Worm (Caenorhabditis elegans): ENCODE measurements around the gene cnnm-2.

The cnnm-2 gene

DNA sequence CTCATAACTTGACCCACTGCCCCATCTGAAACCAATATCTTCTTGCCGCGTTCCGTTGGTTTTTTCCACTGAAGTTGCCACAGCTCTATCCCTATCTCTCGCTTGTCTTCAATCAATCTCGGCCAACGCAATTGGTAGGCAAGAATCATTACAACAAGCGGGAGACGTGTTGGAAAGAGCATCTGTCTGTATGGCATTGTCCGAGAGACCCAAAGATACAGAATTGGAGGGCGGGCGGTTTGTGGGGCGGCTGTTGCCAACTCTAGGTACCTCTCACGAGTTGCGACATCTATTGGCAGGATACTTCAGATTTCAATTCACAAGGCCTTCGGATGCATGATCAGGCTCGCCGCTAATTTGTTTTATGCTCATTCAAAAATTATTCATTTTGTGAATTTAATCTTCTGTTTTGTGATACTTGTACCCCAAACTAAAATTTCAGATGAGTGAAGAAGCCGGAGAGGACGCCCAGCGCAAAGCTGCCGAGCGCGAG, 22.8 kb upstream of the cnnm-2 start, which contains the start of gene unc-27:
Gene unc-27 (plus strand): TSS at position 443 of the 493 bp plus-strand sequence.
- TF ChIP-seq hlh-11 (tag; optimal IDR thresholded peaks at IDR 0.05): peak; percentile 39
- TF ChIP-seq daf-16 (GFP tag; optimal IDR thresholded peaks at IDR 0.05): peak in 1 of 2 experiments; percentile 49
- TF ChIP-seq daf-16 (tag; optimal IDR thresholded peaks at IDR 0.05): no peak
- TF ChIP-seq madf-5 (GFP tag; IDR thresholded peaks at IDR 0.05): no peak
- no peak for TF ChIP-seq nhr-111 (GFP tag; optimal IDR thresholded peaks at IDR 0.05)
- peak; percentile 4 for TF ChIP-seq mxl-3 (GFP tag; optimal IDR thresholded peaks at IDR 0.05)
- TF ChIP-seq egl-27 (tag; optimal IDR thresholded peaks at IDR 0.05): no peak

DNA sequence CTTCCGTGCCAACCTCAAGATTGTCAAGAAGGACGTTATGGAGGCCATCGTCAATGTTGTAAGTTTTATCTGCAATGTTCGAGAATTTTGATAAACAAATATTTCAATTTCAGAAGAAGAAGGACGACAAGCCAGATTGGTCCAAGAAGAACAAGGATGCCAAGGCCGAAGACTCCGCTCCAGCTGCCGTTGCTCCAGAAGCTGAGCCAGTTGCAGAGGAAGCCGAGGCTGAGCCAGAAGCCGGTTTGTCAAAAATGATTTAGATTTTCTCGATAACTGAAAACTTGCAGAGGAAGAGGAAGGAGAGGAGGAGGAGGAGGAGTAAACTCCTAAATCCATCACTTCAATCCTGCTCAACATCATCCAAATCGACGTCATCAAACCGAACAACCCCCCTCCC, 21.8 kb upstream of the cnnm-2 start:
- peak; percentile 52; the same call in 1 of the 2 replicates for TF ChIP-seq set-16 (GFP tag; IDR thresholded peaks at IDR 0.05)
- TF ChIP-seq unc-62 (GFP tag; optimal IDR thresholded peaks at IDR 0.05 in 1 of 2): peak in 1 of 2 experiments; percentile 46
- TF ChIP-seq unc-62 (tag; optimal IDR thresholded peaks at IDR 0.05): no peak
- TF ChIP-seq aha-1 (tag): peak; percentile 68
- TF ChIP-seq sdz-12 (GFP tag; optimal IDR thresholded peaks at IDR 0.05): no peak
- TF ChIP-seq zfp-3 (GFP tag; conservative IDR thresholded peaks at IDR 0.05): no peak
- no peak for TF ChIP-seq R02D3.7 (tag; optimal IDR thresholded peaks at IDR 0.05)
- no peak for TF ChIP-seq pqm-1 (tag; optimal IDR thresholded peaks at IDR 0.05)
- no peak for TF ChIP-seq lin-1 (GFP tag; IDR thresholded peaks at IDR 0.05)
- no peak for TF ChIP-seq fkh-10 (GFP tag; optimal IDR thresholded peaks at IDR 0.05)

DNA sequence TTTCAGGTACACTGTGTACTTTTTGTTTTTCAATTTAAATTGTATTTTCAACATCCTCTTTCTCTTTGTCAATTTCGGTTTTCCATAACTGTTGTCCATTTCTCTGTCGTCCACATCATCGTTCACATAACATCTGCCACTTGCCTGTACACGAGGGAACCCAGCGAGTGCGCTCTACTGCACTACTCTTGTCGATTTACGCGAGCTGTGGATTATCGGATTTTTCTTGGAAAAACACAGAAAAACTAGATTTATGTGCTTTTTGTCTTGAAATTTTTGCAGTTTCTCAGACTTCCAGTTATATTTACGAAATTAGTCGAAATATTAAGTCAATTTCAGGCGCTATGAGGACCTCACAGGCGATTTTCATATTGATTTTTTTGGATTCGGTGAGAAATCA, 20.1 kb upstream of the cnnm-2 start, which contains the start of gene chup-1:
Gene chup-1 (plus strand): TSS at position 340 of the 400 bp plus-strand sequence.
- TF ChIP-seq unc-62 (GFP tag; optimal IDR thresholded peaks at IDR 0.05 in 1 of 2) (peak in 1 of 2 experiments; percentile 46), unc-62 (tag; optimal IDR thresholded peaks at IDR 0.05) (no peak), nhr-11 (tag; optimal IDR thresholded peaks at IDR 0.05) (peak; percentile 28), hlh-30 (tag; optimal IDR thresholded peaks at IDR 0.05; ENCODE audit: insufficient read depth) (peak; percentile 60), mes-2 (tag; optimal IDR thresholded peaks at IDR 0.05; ENCODE audit: poor library complexity, severe bottlenecking) (peak; percentile 52), hlh-11 (tag; optimal IDR thresholded peaks at IDR 0.05) (peak; percentile 14), aha-1 (tag) (peak; percentile 97), snpc-4 (tag; optimal IDR thresholded peaks at IDR 0.05) (no peak), mxl-3 (GFP tag; optimal IDR thresholded peaks at IDR 0.05) (peak; percentile 46), lsy-2 (tag; optimal IDR thresholded peaks at IDR 0.05) (peak in 1 of 2 experiments; percentile 34), dmd-6 (GFP tag; IDR thresholded peaks at IDR 0.05) (0 out of 2 replicates have a peak, but pooled peaks have one; percentile 13), mdl-1 (tag; optimal IDR thresholded peaks at IDR 0.05) (peak in 1 of 2 experiments; percentile 63), F10B5.3 (tag; optimal IDR thresholded peaks at IDR 0.05) (no peak), zip-11 (GFP tag; IDR thresholded peaks at IDR 0.05) (no peak), F37D6.2 (tag; optimal IDR thresholded peaks at IDR 0.05) (no peak), daf-16 (GFP tag; optimal IDR thresholded peaks at IDR 0.05) (no peak), daf-16 (tag; optimal IDR thresholded peaks at IDR 0.05) (peak; percentile 51), nhr-6 (tag; optimal IDR thresholded peaks at IDR 0.05) (peak; percentile 1), attf-4 (tag; optimal IDR thresholded peaks at IDR 0.05) (no peak), R02D3.7 (tag; optimal IDR thresholded peaks at IDR 0.05) (peak; percentile 64), mep-1 (tag; optimal IDR thresholded peaks at IDR 0.05) (peak; percentile 47), nhr-28 (tag; optimal IDR thresholded peaks at IDR 0.05) (peak; percentile 54), lin-38 (GFP tag; IDR thresholded peaks at IDR 0.05) (peak; percentile 77)

DNA sequence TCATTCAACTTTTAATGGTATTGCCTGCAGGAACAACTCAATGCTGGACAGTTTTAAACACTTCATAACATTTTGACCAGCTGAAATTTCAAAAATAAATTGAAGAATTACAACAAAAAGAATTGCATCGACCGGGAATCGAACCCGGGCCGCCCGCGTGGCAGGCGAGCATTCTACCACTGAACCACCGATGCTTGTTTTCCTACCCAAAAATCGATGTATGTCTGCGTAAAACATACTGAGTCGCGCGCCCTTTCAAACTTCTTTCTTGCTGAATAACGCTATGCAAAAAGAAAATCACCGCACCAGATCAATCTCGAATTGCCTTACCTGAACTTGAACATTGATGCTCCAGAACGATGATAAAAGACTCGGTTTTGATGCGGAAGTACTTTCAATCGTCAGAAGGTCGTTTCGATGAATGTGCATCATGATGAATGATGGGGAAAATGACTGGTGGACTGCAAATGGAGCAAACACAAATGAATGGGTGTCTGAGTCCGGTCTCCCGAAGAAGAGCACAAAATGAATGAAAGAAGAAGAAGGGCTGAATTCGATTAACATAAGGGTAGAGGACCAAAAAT, 15.1 kb upstream of the cnnm-2 start, which contains the start of gene R04E5.7:
Gene R04E5.7 (minus strand): TSS at position 564 of the 584 bp plus-strand sequence.
- no peak for TF ChIP-seq Y105C5A.15 (GFP tag; IDR thresholded peaks at IDR 0.05)
- no peak for TF ChIP-seq dmd-9 (GFP tag; IDR thresholded peaks at IDR 0.05)
- peak; percentile 57 for TF ChIP-seq dmd-6 (GFP tag; IDR thresholded peaks at IDR 0.05)
- TF ChIP-seq nhr-48 (tag; optimal IDR thresholded peaks at IDR 0.05): no peak
- TF ChIP-seq unc-130 (GFP tag; optimal IDR thresholded peaks at IDR 0.05): no peak
- peak; percentile 57; the same call in 1 of the 2 replicates for TF ChIP-seq vab-7 (GFP tag; IDR thresholded peaks at IDR 0.05)
- no peak for TF ChIP-seq zfp-3 (GFP tag; conservative IDR thresholded peaks at IDR 0.05)
- no peak for TF ChIP-seq zfp-2 (tag; optimal IDR thresholded peaks at IDR 0.05)
- TF ChIP-seq duxl-1 (tag; optimal IDR thresholded peaks at IDR 0.05; ENCODE audit: poor library complexity): no peak
- peak in 1 of 2 experiments; percentile 42 for TF ChIP-seq lsy-2 (tag; optimal IDR thresholded peaks at IDR 0.05)
- peak; percentile 59; the same call in 1 of the 2 replicates for TF ChIP-seq madf-9 (GFP tag; conservative IDR thresholded peaks at IDR 0.05)
- TF ChIP-seq nhr-237 (tag; optimal IDR thresholded peaks at IDR 0.05): no peak
- TF ChIP-seq nhr-28 (tag; optimal IDR thresholded peaks at IDR 0.05): no peak
- no peak for TF ChIP-seq nhr-76 (tag; optimal IDR thresholded peaks at IDR 0.05)
- TF ChIP-seq saeg-2 (GFP tag; IDR thresholded peaks at IDR 0.05): no peak
- TF ChIP-seq daf-16 (GFP tag; optimal IDR thresholded peaks at IDR 0.05): no peak
- peak; percentile 66 for TF ChIP-seq daf-16 (tag; optimal IDR thresholded peaks at IDR 0.05)
- no peak for TF ChIP-seq fos-1 (tag; optimal IDR thresholded peaks at IDR 0.05)
- no peak for TF ChIP-seq ztf-11 (tag; optimal IDR thresholded peaks at IDR 0.05)
- TF ChIP-seq sdz-12 (GFP tag; optimal IDR thresholded peaks at IDR 0.05): no peak

All from whole organism, L4 larva.